Fruit fly (Drosophila melanogaster): ENCODE measurements around the gene CG16721.
A peak's percentile ranks its signal among the peaks of the same experiment; 100 is the strongest.

Gene CG16721

dm6 chrX:5916494-5917309, 37.0 kb downstream of the CG16721 start, which contains the start of the genes Shmt and CG3726:
Shmt (minus strand) TSS chrX:5916797.
CG3726 (plus strand) TSS chrX:5917097.
- TF ChIP-seq CG8159 (tag; optimal IDR thresholded peaks at IDR 0.05), result no peak
- peak; percentile 17 for TF ChIP-seq Pif1A (GFP tag; optimal IDR thresholded peaks at IDR 0.05)
- TF ChIP-seq CG12605 (GFP tag; IDR thresholded peaks at IDR 0.05), result peak; percentile 30; the same call in 1 of the 2 replicates
- TF ChIP-seq CG4496 (GFP tag; IDR thresholded peaks at IDR 0.05), result 0 out of 3 replicates have a peak, but pooled peaks have one; percentile 5
- TF ChIP-seq D1 (tag; optimal IDR thresholded peaks at IDR 0.05), result peak; percentile 81

DNA sequence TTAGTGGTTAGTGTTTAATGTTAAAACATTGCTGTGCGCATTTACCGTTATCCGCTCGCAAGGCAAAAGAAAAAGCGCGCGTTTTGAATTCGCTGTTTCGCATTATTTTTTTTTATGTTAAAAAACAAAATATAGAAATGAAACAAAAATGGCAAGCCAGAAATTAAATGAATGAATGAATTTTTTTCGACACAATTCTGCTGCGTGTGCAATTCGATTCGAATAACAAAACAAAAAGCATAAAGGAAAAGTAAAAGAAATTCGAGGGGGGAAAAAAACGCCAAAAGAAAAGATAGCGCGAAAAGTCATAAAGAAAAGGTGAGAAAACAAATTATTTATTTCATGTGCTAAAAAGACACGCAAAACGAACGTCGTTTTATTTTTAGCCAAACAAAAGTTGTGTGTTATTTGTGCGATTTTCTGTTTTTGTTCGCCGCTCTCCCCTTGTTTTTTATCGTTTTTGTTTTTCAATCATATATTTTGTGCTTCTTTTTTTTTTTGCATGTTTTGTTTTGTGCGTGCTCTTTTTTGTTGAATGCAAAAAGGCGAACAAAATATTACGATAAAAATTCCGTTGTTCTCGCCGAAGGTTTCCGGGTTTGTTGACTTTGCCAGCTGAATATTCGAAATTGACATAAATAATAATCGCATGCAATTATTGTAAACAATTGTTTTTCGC, 37.8 kb downstream of the CG16721 start:
- TF ChIP-seq CG17806 (tag; optimal IDR thresholded peaks at IDR 0.05) (no peak), CG32121 (GFP tag; IDR thresholded peaks at IDR 0.05) (peak; percentile 29; the same call in 1 of the 2 replicates), CG12605 (GFP tag; IDR thresholded peaks at IDR 0.05) (peak; percentile 38; the same call in 1 of the 2 replicates), CG4496 (GFP tag; IDR thresholded peaks at IDR 0.05) (0 out of 3 replicates have a peak, but pooled peaks have one; percentile 51), Snoo (tag; optimal IDR thresholded peaks at IDR 0.05) (peak; percentile 12), Pif1B (GFP tag; optimal IDR thresholded peaks at IDR 0.05) (no peak), D1 (tag; optimal IDR thresholded peaks at IDR 0.05) (no peak), CG13204 (GFP tag; optimal IDR thresholded peaks at IDR 0.05) (no peak), CG10348 (GFP tag; IDR thresholded peaks at IDR 0.05) (no peak)

DNA sequence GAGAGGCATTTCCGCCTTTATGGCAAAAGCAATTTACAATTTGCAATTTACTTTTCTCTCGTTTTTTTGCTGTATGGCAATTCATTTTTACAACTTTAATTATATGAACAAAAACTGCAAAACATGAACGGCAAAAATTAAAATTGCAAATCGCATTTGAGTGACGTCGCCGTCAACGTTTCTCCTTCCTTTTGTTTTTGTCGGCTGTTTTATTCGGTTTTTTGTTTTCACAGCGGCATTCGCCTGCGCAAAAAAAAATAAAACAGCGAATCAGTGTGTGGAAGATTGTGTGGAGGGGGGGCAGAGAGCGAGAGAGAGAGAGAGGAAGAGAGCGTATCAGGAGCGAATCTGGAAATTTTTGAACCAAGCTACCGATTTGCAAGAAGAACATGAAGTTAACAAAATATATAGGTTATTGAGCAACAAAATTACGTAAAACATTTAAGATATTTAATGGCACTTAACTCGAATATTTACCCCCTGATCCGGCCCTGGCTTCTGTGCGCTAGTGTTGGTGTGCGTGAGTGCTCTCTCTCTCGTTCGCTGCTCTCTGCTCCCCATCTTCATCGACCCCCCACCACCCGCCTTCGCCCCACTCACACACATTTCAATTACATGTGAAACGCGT, 38.9 kb downstream of the CG16721 start:
- peak; percentile 99 for TF ChIP-seq CG15710 (tag; optimal IDR thresholded peaks at IDR 0.05)
- peak; percentile 99 for TF ChIP-seq Pif1A (GFP tag; optimal IDR thresholded peaks at IDR 0.05)
- TF ChIP-seq rn (GFP tag; IDR thresholded peaks at IDR 0.05), result peak; percentile 99
- TF ChIP-seq fd96Ca (GFP tag; IDR thresholded peaks at IDR 0.05), result peak; percentile 100
- peak; percentile 100 for TF ChIP-seq Ets98B (GFP tag; IDR thresholded peaks at IDR 0.05)
- peak; percentile 100 for TF ChIP-seq CG14655 (GFP tag; optimal IDR thresholded peaks at IDR 0.05)
- peak; percentile 99 for TF ChIP-seq CG12605 (GFP tag; IDR thresholded peaks at IDR 0.05)
- TF ChIP-seq Snoo (tag; optimal IDR thresholded peaks at IDR 0.05), result peak; percentile 100
- peak; percentile 99 for TF ChIP-seq Pif1B (GFP tag; optimal IDR thresholded peaks at IDR 0.05)
- peak; percentile 92 for TF ChIP-seq EcR (GFP tag; optimal IDR thresholded peaks at IDR 0.05)
- peak; percentile 99 for TF ChIP-seq CG8159 (tag; optimal IDR thresholded peaks at IDR 0.05)
- TF ChIP-seq CG4496 (GFP tag; IDR thresholded peaks at IDR 0.05), result peak; percentile 100
- TF ChIP-seq CG10348 (GFP tag; IDR thresholded peaks at IDR 0.05), result peak; percentile 98
- peak; percentile 99 for TF ChIP-seq CG8301 (tag; optimal IDR thresholded peaks at IDR 0.05)
- TF ChIP-seq CG34367 (tag; optimal IDR thresholded peaks at IDR 0.05), result peak; percentile 99
- TF ChIP-seq CG13204 (GFP tag; optimal IDR thresholded peaks at IDR 0.05), result peak; percentile 98
- peak; percentile 99 for TF ChIP-seq gl (tag; optimal IDR thresholded peaks at IDR 0.05)
- peak; percentile 99 for TF ChIP-seq CG9948 (tag; optimal IDR thresholded peaks at IDR 0.05)
- peak; percentile 100 for TF ChIP-seq CG32121 (GFP tag; IDR thresholded peaks at IDR 0.05)
- peak; percentile 98 for TF ChIP-seq D1 (tag; optimal IDR thresholded peaks at IDR 0.05)
- peak; percentile 99 for TF ChIP-seq CG17806 (tag; optimal IDR thresholded peaks at IDR 0.05)

- TF ChIP-seq CG12605 (GFP tag; IDR thresholded peaks at IDR 0.05) (peak; percentile 68), CG14655 (GFP tag; optimal IDR thresholded peaks at IDR 0.05) (peak; percentile 17), EcR (GFP tag; optimal IDR thresholded peaks at IDR 0.05) (no peak), CG8301 (tag; optimal IDR thresholded peaks at IDR 0.05) (peak; percentile 4)
Observed at dm6 chrX:5920932-5921331, 41.3 kb downstream of the CG16721 start.

dm6 chrX:5922057-5922456, 42.4 kb downstream of the CG16721 start:
- no peak for TF ChIP-seq CG12605 (GFP tag; IDR thresholded peaks at IDR 0.05)
- TF ChIP-seq CG8159 (tag; optimal IDR thresholded peaks at IDR 0.05), result no peak
- TF ChIP-seq CG14655 (GFP tag; optimal IDR thresholded peaks at IDR 0.05), result no peak
- no peak for TF ChIP-seq Pif1A (GFP tag; optimal IDR thresholded peaks at IDR 0.05)
- no peak for TF ChIP-seq CG8301 (tag; optimal IDR thresholded peaks at IDR 0.05)
- no peak for TF ChIP-seq rn (GFP tag; IDR thresholded peaks at IDR 0.05)
- no peak for TF ChIP-seq CG32121 (GFP tag; IDR thresholded peaks at IDR 0.05)
- no peak for TF ChIP-seq CG9948 (tag; optimal IDR thresholded peaks at IDR 0.05)
- TF ChIP-seq gl (tag; optimal IDR thresholded peaks at IDR 0.05), result no peak
- TF ChIP-seq Ets98B (GFP tag; IDR thresholded peaks at IDR 0.05), result no peak

- TF ChIP-seq CG32121 (GFP tag; IDR thresholded peaks at IDR 0.05) (peak; percentile 53), CG17806 (tag; optimal IDR thresholded peaks at IDR 0.05) (peak; percentile 55), D1 (tag; optimal IDR thresholded peaks at IDR 0.05) (peak; percentile 37), Snoo (tag; optimal IDR thresholded peaks at IDR 0.05) (peak; percentile 66), CG12605 (GFP tag; IDR thresholded peaks at IDR 0.05) (peak; percentile 52; the same call in 1 of the 2 replicates), CG10348 (GFP tag; IDR thresholded peaks at IDR 0.05) (no peak), CG8301 (tag; optimal IDR thresholded peaks at IDR 0.05) (peak; percentile 9), CG34367 (tag; optimal IDR thresholded peaks at IDR 0.05) (peak; percentile 26), Pif1A (GFP tag; optimal IDR thresholded peaks at IDR 0.05) (peak; percentile 73), EcR (GFP tag; optimal IDR thresholded peaks at IDR 0.05) (no peak), Ets98B (GFP tag; IDR thresholded peaks at IDR 0.05) (no peak), CG4496 (GFP tag; IDR thresholded peaks at IDR 0.05) (peak; percentile 62; the same call in 2 of the 3 replicates), fd96Ca (GFP tag; IDR thresholded peaks at IDR 0.05) (peak; percentile 50; the same call in 1 of the 3 replicates), gl (tag; optimal IDR thresholded peaks at IDR 0.05) (no peak), rn (GFP tag; IDR thresholded peaks at IDR 0.05) (no peak), CG14655 (GFP tag; optimal IDR thresholded peaks at IDR 0.05) (peak; percentile 29), CG9948 (tag; optimal IDR thresholded peaks at IDR 0.05) (peak; percentile 34), CG15710 (tag; optimal IDR thresholded peaks at IDR 0.05) (peak; percentile 43), CG13204 (GFP tag; optimal IDR thresholded peaks at IDR 0.05) (no peak), CG8159 (tag; optimal IDR thresholded peaks at IDR 0.05) (peak; percentile 66), Pif1B (GFP tag; optimal IDR thresholded peaks at IDR 0.05) (peak; percentile 52)
Observed at dm6 chrX:5923124-5923523, 43.5 kb downstream of the CG16721 start.

All from whole organism, pupa.